Fruit fly (Drosophila melanogaster) whole organism, adult: ENCODE data around the gene yuri.

Experiments used
- CG11617 ChIP-seq: fragments of 200-800 bp; sonication (Bioruptor generic); optimal IDR thresholded peaks from 2 replicates; lab custom pipeline; 2017; ENCODE audit warnings: mild to moderate bottlenecking, missing biosample characterization, missing genetic modification reagents, missing genetic modification characterization
- CG12768 ChIP-seq: fragments of 200-800 bp; sonication (Bioruptor generic); optimal IDR thresholded peaks from 2 replicates; lab custom pipeline; 2017; ENCODE audit warnings: missing biosample characterization, missing genetic modification characterization, mild to moderate bottlenecking, moderate library complexity, missing genetic modification reagents
- CG14711 ChIP-seq: fragments of 200-800 bp; sonication (Bioruptor generic); optimal IDR thresholded peaks from 2 replicates; lab custom pipeline; 2018; ENCODE audit warnings: missing biosample characterization, mild to moderate bottlenecking, missing genetic modification characterization, moderate library complexity
- CG1620 ChIP-seq: fragments of 200-800 bp; sonication (Bioruptor generic); optimal IDR thresholded peaks from 2 replicates; lab custom pipeline; 2016; ENCODE audit warnings: missing biosample characterization, missing genetic modification characterization
- CG33017 ChIP-seq: fragments of 200-800 bp; sonication (Bioruptor generic); optimal IDR thresholded peaks from 2 replicates; lab custom pipeline; 2018; ENCODE audit warnings: missing biosample characterization, mild to moderate bottlenecking, missing genetic modification characterization, moderate library complexity
- CG5204 ChIP-seq: fragments of 200-800 bp; sonication (Bioruptor generic); optimal IDR thresholded peaks from 2 replicates; lab custom pipeline; 2016; ENCODE audit warnings: missing biosample characterization, missing genetic modification characterization
- CG7045 ChIP-seq: fragments of 200-800 bp; sonication (Bioruptor generic); optimal IDR thresholded peaks from 2 replicates; lab custom pipeline; 2017; ENCODE audit warnings: missing biosample characterization, mild to moderate bottlenecking, missing genetic modification characterization
- CG7101 ChIP-seq: fragments of 200-800 bp; sonication (Bioruptor generic); optimal IDR thresholded peaks from 2 replicates; lab custom pipeline; 2018; ENCODE audit warnings: missing biosample characterization, mild to moderate bottlenecking, missing genetic modification characterization, moderate library complexity
- Clk ChIP-seq: fragments of 200-800 bp; sonication (Bioruptor generic); optimal IDR thresholded peaks from 2 replicates; lab custom pipeline; 2017; ENCODE audit warnings: missing biosample characterization, missing genetic modification characterization
- Crg-1 ChIP-seq: fragments of 200-800 bp; sonication (Bioruptor generic); optimal IDR thresholded peaks from 2 replicates; lab custom pipeline; 2016; ENCODE audit warnings: missing biosample characterization, missing genetic modification characterization
- Hr96 ChIP-seq: fragments of 200-800 bp; sonication (Bioruptor generic); optimal IDR thresholded peaks from 2 replicates; lab custom pipeline; 2016; ENCODE audit warnings: missing biosample characterization, missing genetic modification characterization
- Mnt ChIP-seq: fragments of 200-800 bp; sonication (Bioruptor generic); optimal IDR thresholded peaks from 2 replicates; lab custom pipeline; 2016; ENCODE audit warnings: missing biosample characterization, mild to moderate bottlenecking, missing genetic modification characterization
- bab1 ChIP-seq: fragments of 200-800 bp; sonication (Bioruptor generic); optimal IDR thresholded peaks from 3 replicates; lab custom pipeline; 2019; ENCODE audit warnings: missing biosample characterization, mild to moderate bottlenecking, missing genetic modification characterization, moderate library complexity
- cic ChIP-seq: fragments of 200-800 bp; sonication (Bioruptor generic); optimal IDR thresholded peaks from 2 replicates; lab custom pipeline; 2017; ENCODE audit warnings: missing biosample characterization, mild to moderate bottlenecking, missing genetic modification characterization, moderate library complexity
- cnc ChIP-seq, 2 experiments: fragments of >200 bp; optimal IDR thresholded peaks; 2 replicates each; lab custom pipeline; 2017
- kay ChIP-seq: fragments of 200-800 bp; sonication (Bioruptor generic); peaks from one replicate; lab custom pipeline; 2016; ENCODE audit warnings: missing biosample characterization, missing genetic modification characterization, borderline replicate concordance
- ovo ChIP-seq: fragments of 200-800 bp; sonication (Bioruptor generic); optimal IDR thresholded peaks from 2 replicates; lab custom pipeline; 2016; ENCODE audit warnings: missing biosample characterization, missing genetic modification characterization
- pad ChIP-seq: fragments of 200-800 bp; sonication (Bioruptor generic); optimal IDR thresholded peaks from 3 replicates; lab custom pipeline; 2017; ENCODE audit warnings: missing biosample characterization, missing genetic modification characterization, mild to moderate bottlenecking, moderate library complexity, missing genetic modification reagents
- tj ChIP-seq: fragments of 200-800 bp; sonication (Bioruptor generic); optimal IDR thresholded peaks from 3 replicates; lab custom pipeline; 2017; ENCODE audit warnings: missing biosample characterization, mild to moderate bottlenecking, missing genetic modification characterization, moderate library complexity
- toe ChIP-seq: fragments of 200-800 bp; sonication (Bioruptor generic); optimal IDR thresholded peaks from 2 replicates; lab custom pipeline; 2016; ENCODE audit warnings: missing biosample characterization, missing genetic modification characterization

yuri gene

DNA sequence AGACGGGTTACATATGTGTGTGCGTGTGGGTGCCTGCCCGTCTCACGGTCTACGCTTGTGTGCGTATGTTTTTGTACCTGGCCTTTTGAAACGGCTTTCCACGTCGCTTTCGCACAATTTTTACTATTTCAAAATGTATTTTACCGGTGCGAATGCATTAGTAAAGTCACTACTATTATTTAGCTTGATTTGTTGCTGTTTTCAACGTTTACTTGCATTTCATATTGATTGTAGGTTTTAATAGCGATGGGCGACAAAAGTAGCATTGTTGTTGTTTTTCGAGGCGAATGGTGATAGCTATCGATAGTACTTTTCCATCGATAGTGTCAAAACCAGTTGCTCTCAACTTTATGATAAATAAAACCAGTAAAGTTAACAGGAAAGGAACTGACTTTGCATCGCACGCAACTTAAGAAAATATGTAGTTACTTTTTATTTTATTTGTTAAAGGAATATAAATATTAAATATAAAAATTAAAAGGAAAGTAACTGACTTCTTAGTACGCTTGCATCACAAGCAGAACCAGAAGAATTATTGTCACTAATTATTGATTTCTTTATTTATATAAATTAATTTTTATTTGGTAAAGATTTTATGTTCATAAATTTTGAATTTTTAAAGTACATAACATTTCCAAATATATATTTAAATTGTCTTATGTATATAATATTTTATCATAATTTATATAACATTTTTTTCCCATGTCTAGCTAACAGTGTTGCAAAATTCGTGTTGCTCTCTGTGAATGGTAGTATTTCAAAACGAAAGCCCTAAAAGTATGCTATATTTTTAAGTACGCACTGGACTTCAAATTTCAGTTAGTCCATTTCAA is 7.5 kb upstream of the yuri start, which contains the start of gene Cul3:
Cul3 (minus strand) TSS at position 268 of the 833 bp plus-strand sequence.
- peak; percentile 9 for TF ChIP-seq Crg-1 (GFP tag; lab: Kevin White, UChicago)
- TF ChIP-seq CG12768, result no peak
- peak; percentile 37 for TF ChIP-seq CG14711 (tag; lab: Kevin White, UChicago)
- no peak for TF ChIP-seq ovo (GFP tag; lab: Kevin White, UChicago)
- TF ChIP-seq CG7101 (tag; lab: Kevin White, UChicago), result peak; percentile 47
- TF ChIP-seq CG11617 (GFP tag; lab: Kevin White, UChicago), result peak; percentile 30
- peak; percentile 4 for TF ChIP-seq tj (GFP tag; lab: Kevin White, UChicago)

DNA sequence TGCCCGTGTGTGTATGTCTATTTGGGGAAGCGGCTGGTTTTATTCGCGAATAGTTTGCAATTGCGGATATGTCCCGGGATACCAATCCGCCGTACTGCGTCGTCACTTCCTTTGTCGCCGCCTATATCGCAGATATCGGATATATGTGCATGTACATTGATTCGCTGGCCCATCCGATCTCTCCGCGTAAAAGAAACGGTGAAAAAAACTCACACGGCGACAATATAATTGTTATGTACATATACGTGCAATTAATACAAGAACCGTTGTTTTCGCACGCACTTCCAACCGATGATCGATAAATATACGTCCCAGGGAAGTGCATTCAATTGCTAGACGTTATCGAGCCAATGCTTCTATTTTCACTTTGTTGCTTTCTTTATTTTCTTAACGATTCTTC is 6.8 kb upstream of the yuri start:
- TF ChIP-seq pad (GFP tag; lab: Kevin White, UChicago) (peak; percentile 89), CG7045 (no peak), ovo (GFP tag; lab: Kevin White, UChicago) (peak; percentile 91), kay (GFP tag; lab: Kevin White, UChicago) (no peak)

dm6 chr2L:15256249-15256648 is 8.2 kb downstream of the yuri start, which contains the start of the genes PolD3 and Uxt:
Gene PolD3 (minus strand): TSS chr2L:15256304.
Gene Uxt (plus strand): TSS chr2L:15256581.
- no peak for TF ChIP-seq CG7101 (tag; lab: Kevin White, UChicago)
- no peak for TF ChIP-seq CG5204 (GFP tag; lab: Kevin White, UChicago)
- no peak for TF ChIP-seq Hr96 (GFP tag; lab: Kevin White, UChicago)
- TF ChIP-seq CG33017 (tag; lab: Kevin White, UChicago), result no peak
- TF ChIP-seq ovo (GFP tag; lab: Kevin White, UChicago), result no peak
- no peak for TF ChIP-seq CG1620 (GFP tag; lab: Kevin White, UChicago)
- no peak for TF ChIP-seq pad (GFP tag; lab: Kevin White, UChicago)

DNA sequence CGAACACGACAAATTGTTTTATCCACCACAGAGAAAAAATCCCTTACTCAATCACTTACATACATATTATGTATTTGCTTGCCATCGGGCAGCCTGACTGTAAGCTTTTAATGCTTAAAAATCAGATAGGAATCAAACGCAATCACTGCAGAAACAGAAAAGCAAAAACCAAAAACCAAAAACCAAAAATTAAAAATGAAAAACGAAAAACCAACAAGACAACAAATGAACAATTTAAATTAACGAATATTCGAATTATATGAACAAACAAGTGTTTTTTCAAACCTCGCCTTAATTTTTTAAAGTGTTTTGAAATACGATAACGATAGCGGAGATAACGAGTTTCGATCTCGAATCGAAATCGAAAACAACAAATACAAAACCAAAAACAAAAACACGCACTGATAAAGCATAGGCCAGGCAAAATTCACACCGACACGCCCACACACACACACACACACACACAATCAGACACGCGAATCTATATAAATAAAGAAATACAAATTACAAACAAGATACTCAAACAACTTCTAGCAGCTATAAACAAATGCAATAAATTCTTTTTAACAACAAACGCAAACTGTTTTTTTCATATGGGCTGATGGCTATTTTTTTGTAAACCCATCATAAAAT is 10.1 kb downstream of the yuri start:
- no peak for TF ChIP-seq cnc (optimal IDR thresholded peaks at IDR 0.05; lab: Kevin White, UChicago)
- TF ChIP-seq Hr96 (GFP tag; lab: Kevin White, UChicago), result peak; percentile 5
- no peak for TF ChIP-seq CG5204 (GFP tag; lab: Kevin White, UChicago)
- TF ChIP-seq Mnt (GFP tag; lab: Kevin White, UChicago), result no peak
- TF ChIP-seq tj (GFP tag; lab: Kevin White, UChicago), result no peak
- peak; percentile 29 for TF ChIP-seq CG14711 (tag; lab: Kevin White, UChicago)
- TF ChIP-seq toe (GFP tag; lab: Kevin White, UChicago), result no peak
- peak; percentile 21 for TF ChIP-seq CG7101 (tag; lab: Kevin White, UChicago)
- TF ChIP-seq CG11617 (GFP tag; lab: Kevin White, UChicago), result no peak
- TF ChIP-seq bab1, result no peak
- no peak for TF ChIP-seq ovo (GFP tag; lab: Kevin White, UChicago)

- TF ChIP-seq CG11617 (GFP tag; lab: Kevin White, UChicago), result no peak
- no peak for TF ChIP-seq CG14711 (tag; lab: Kevin White, UChicago)
- TF ChIP-seq cic (GFP tag; lab: Kevin White, UChicago), result no peak
- TF ChIP-seq tj (GFP tag; lab: Kevin White, UChicago), result no peak
- TF ChIP-seq Clk (GFP tag; lab: Kevin White, UChicago), result no peak
- TF ChIP-seq toe (GFP tag; lab: Kevin White, UChicago), result no peak
- TF ChIP-seq Crg-1 (GFP tag; lab: Kevin White, UChicago), result no peak
These were observed 14.8 kb downstream of the yuri start for dm6 chr2L:15249682-15250081.

dm6 chr2L:15249006-15249513 is 15.4 kb downstream of the yuri start:
- TF ChIP-seq CG5204 (GFP tag; lab: Kevin White, UChicago) (no peak), bab1 (no peak), Mnt (GFP tag; lab: Kevin White, UChicago) (no peak)
